Fruit fly (Drosophila melanogaster) whole organism, embryonic: ENCODE measurements around the gene CG17982.
A peak's percentile ranks its signal among the peaks of the same experiment; 100 is the strongest.

ENCODE experiments used
- Adf1 ChIP-seq: fragments of 200-800 bp; sonication (Bioruptor generic); IDR thresholded peaks from 2 replicates; pipeline ENCODE4 v1.3.6; 2022; ENCODE audit warnings: missing biosample characterization, missing genetic modification characterization
- Antp ChIP-seq: fragments of 200-800 bp; sonication (Bioruptor generic); optimal IDR thresholded peaks from 3 replicates; lab custom pipeline; 2016; ENCODE audit warnings: missing biosample characterization, missing genetic modification characterization
- Atf-2 ChIP-seq: fragments of 200-800 bp; sonication (Bioruptor generic); optimal IDR thresholded peaks from 2 replicates; lab custom pipeline; 2016; ENCODE audit warnings: missing biosample characterization, missing genetic modification characterization
- CG10209 ChIP-seq: fragments of 200-800 bp; sonication (Bioruptor generic); optimal IDR thresholded peaks from 3 replicates; lab custom pipeline; 2017; ENCODE audit warnings: missing biosample characterization, mild to moderate bottlenecking, missing genetic modification characterization, missing genetic modification reagents
- CG12769 ChIP-seq: fragments of 200-800 bp; sonication (Bioruptor generic); optimal IDR thresholded peaks from 2 replicates; lab custom pipeline; 2019; ENCODE audit warnings: missing biosample characterization, mild to moderate bottlenecking, missing genetic modification characterization, moderate library complexity
- CG15514 ChIP-seq: fragments of 200-800 bp; sonication (Bioruptor generic); optimal IDR thresholded peaks from 3 replicates; lab custom pipeline; 2017; ENCODE audit warnings: missing biosample characterization, missing genetic modification characterization, mild to moderate bottlenecking, moderate library complexity, missing genetic modification reagents
- CG16815 ChIP-seq: fragments of 200-800 bp; sonication (Bioruptor generic); optimal IDR thresholded peaks from 3 replicates; lab custom pipeline; 2017; ENCODE audit warnings: missing biosample characterization, mild to moderate bottlenecking, missing genetic modification characterization
- CG17359 ChIP-seq: fragments of 200-800 bp; sonication (Bioruptor generic); optimal IDR thresholded peaks from 3 replicates; lab custom pipeline; 2018; ENCODE audit warnings: missing biosample characterization, mild to moderate bottlenecking, missing genetic modification characterization, moderate library complexity
- CG17802 ChIP-seq: fragments of 200-800 bp; sonication (Bioruptor generic); optimal IDR thresholded peaks from 2 replicates; lab custom pipeline; 2018; ENCODE audit warnings: missing biosample characterization, mild to moderate bottlenecking, missing genetic modification characterization, moderate library complexity
- CG2678 ChIP-seq: fragments of 200-800 bp; sonication (Bioruptor generic); optimal IDR thresholded peaks from 3 replicates; lab custom pipeline; 2019; ENCODE audit warnings: missing biosample characterization, mild to moderate bottlenecking, missing genetic modification characterization, moderate library complexity
- CG33213 ChIP-seq: fragments of 200-800 bp; sonication (Bioruptor generic); optimal IDR thresholded peaks from 3 replicates; lab custom pipeline; 2016; ENCODE audit warnings: missing biosample characterization, missing genetic modification characterization
- CG34376 ChIP-seq: fragments of 200-800 bp; sonication (Bioruptor generic); optimal IDR thresholded peaks from 2 replicates; lab custom pipeline; 2018; ENCODE audit warnings: missing biosample characterization, mild to moderate bottlenecking, missing genetic modification characterization
- CG6654 ChIP-seq: fragments of 200-800 bp; sonication (Bioruptor generic); optimal IDR thresholded peaks from 2 replicates; lab custom pipeline; 2017; ENCODE audit warnings: missing biosample characterization, mild to moderate bottlenecking, missing genetic modification characterization
- Drgx ChIP-seq: fragments of 200-800 bp; sonication (Bioruptor generic); IDR thresholded peaks from 2 replicates; pipeline ENCODE4 v1.3.6; 2022; ENCODE audit warnings: missing biosample characterization, missing genetic modification characterization
- Hmr ChIP-seq: fragments of 200-800 bp; sonication (Bioruptor generic); optimal IDR thresholded peaks from 3 replicates; lab custom pipeline; 2017; ENCODE audit warnings: mild to moderate bottlenecking, missing biosample characterization, missing genetic modification reagents, missing genetic modification characterization
- Myb ChIP-seq: fragments of 200-800 bp; sonication (Bioruptor generic); optimal IDR thresholded peaks from 2 replicates; lab custom pipeline; 2016; ENCODE audit warnings: missing biosample characterization, missing genetic modification characterization
- Vsx1 ChIP-seq: fragments of 200-800 bp; sonication (Bioruptor generic); optimal IDR thresholded peaks from 2 replicates; lab custom pipeline; 2017; ENCODE audit warnings: missing biosample characterization, mild to moderate bottlenecking, missing genetic modification characterization, missing genetic modification reagents
- exex ChIP-seq: fragments of 200-800 bp; sonication (Bioruptor generic); optimal IDR thresholded peaks from 4 replicates; lab custom pipeline; 2018; ENCODE audit warnings: missing biosample characterization, mild to moderate bottlenecking, missing genetic modification characterization, moderate library complexity
- fd102C ChIP-seq: fragments of 200-800 bp; sonication (Bioruptor generic); optimal IDR thresholded peaks from 2 replicates; lab custom pipeline; 2018; ENCODE audit warnings: missing biosample characterization, mild to moderate bottlenecking, missing genetic modification characterization, moderate library complexity
- gro ChIP-seq: fragments of 200-800 bp; sonication (Bioruptor generic); optimal IDR thresholded peaks from 2 replicates; lab custom pipeline; 2016; ENCODE audit warnings: missing biosample characterization, missing genetic modification characterization
- ind ChIP-seq: fragments of 200-800 bp; sonication (Bioruptor generic); optimal IDR thresholded peaks from 3 replicates; lab custom pipeline; 2016; ENCODE audit warnings: missing biosample characterization, missing genetic modification characterization
- kah ChIP-seq: fragments of 200-800 bp; sonication (Bioruptor generic); optimal IDR thresholded peaks from 2 replicates; lab custom pipeline; 2018; ENCODE audit warnings: missing biosample characterization, mild to moderate bottlenecking, missing genetic modification characterization
- lilli ChIP-seq: fragments of 200-800 bp; sonication (Bioruptor generic); optimal IDR thresholded peaks from 3 replicates; lab custom pipeline; 2016; ENCODE audit warnings: missing biosample characterization, missing genetic modification characterization
- lola ChIP-seq, 3 experiments: fragments of >200 bp in 2 of 3; fragments of 200-800 bp in 1 of 3; sonication (Bioruptor generic) in 1 of 3; optimal IDR thresholded peaks; 2 replicates each; lab custom pipeline; 2017 to 2019; ENCODE audit warnings: missing biosample characterization in 3 of 3, missing genetic modification characterization in 3 of 3, mild to moderate bottlenecking in 1 of 3, moderate library complexity in 1 of 3
- oc ChIP-seq: fragments of 200-800 bp; sonication (Bioruptor generic); optimal IDR thresholded peaks from 2 replicates; lab custom pipeline; 2018; ENCODE audit warnings: missing biosample characterization, mild to moderate bottlenecking, missing genetic modification characterization, moderate library complexity
- pfk ChIP-seq: fragments of 200-800 bp; sonication (Bioruptor generic); optimal IDR thresholded peaks from 2 replicates; lab custom pipeline; 2018; ENCODE audit warnings: missing biosample characterization, mild to moderate bottlenecking, missing genetic modification characterization, moderate library complexity
- prd ChIP-seq, 3 experiments: fragments of >200 bp in 2 of 3; fragments of 200-800 bp in 1 of 3; sonication (Bioruptor generic) in 1 of 3; optimal IDR thresholded peaks in 2 of 3; IDR thresholded peaks in 1 of 3; 2 replicates in 2 of 3; 3 replicates in 1 of 3; pipeline versions ENCODE4 v1.3.6 to Lab custom; 2017 to 2022; ENCODE audit warnings: missing biosample characterization in 1 of 3, missing genetic modification characterization in 1 of 3
- sc ChIP-seq, 3 experiments: fragments of >200 bp in 2 of 3; fragments of 200-800 bp in 1 of 3; sonication (Bioruptor generic) in 1 of 3; optimal IDR thresholded peaks; 2 replicates in 2 of 3; 3 replicates in 1 of 3; lab custom pipeline; 2017; ENCODE audit warnings: mild to moderate bottlenecking in 1 of 3, missing biosample characterization in 1 of 3, missing genetic modification characterization in 1 of 3, missing genetic modification reagents in 1 of 3
- scrt ChIP-seq: fragments of 200-800 bp; sonication (Bioruptor generic); optimal IDR thresholded peaks from 2 replicates; lab custom pipeline; 2018; ENCODE audit warnings: missing biosample characterization, mild to moderate bottlenecking, missing genetic modification characterization, moderate library complexity
- sd ChIP-seq: fragments of 200-800 bp; sonication (Bioruptor generic); optimal IDR thresholded peaks from 3 replicates; lab custom pipeline; 2018; ENCODE audit warnings: missing biosample characterization, mild to moderate bottlenecking, missing genetic modification characterization, moderate library complexity
- slbo ChIP-seq: fragments of 200-800 bp; sonication (Bioruptor generic); IDR thresholded peaks from 2 replicates; pipeline ENCODE4 v1.3.6; 2022; ENCODE audit warnings: missing biosample characterization, missing genetic modification characterization
- sug ChIP-seq: fragments of 200-800 bp; optimal IDR thresholded peaks from 2 replicates; lab custom pipeline; 2019; ENCODE audit warnings: missing biosample characterization, mild to moderate bottlenecking, missing genetic modification characterization, moderate library complexity
- unc-4 ChIP-seq: fragments of 200-800 bp; sonication (Bioruptor generic); IDR thresholded peaks from 2 replicates; pipeline ENCODE4 v1.3.6; 2022; ENCODE audit warnings: missing biosample characterization, missing genetic modification characterization; ENCODE audit not compliant: partially characterized antibody
- vvl ChIP-seq: fragments of 200-800 bp; sonication (Bioruptor generic); IDR thresholded peaks from 2 replicates; pipeline ENCODE4 v1.3.6; 2022; ENCODE audit warnings: missing biosample characterization, missing genetic modification characterization
- zfh2 ChIP-seq: fragments of 200-800 bp; sonication (Bioruptor generic); optimal IDR thresholded peaks from 2 replicates; lab custom pipeline; 2016; ENCODE audit warnings: missing biosample characterization, missing genetic modification characterization

The CG17982 gene

DNA sequence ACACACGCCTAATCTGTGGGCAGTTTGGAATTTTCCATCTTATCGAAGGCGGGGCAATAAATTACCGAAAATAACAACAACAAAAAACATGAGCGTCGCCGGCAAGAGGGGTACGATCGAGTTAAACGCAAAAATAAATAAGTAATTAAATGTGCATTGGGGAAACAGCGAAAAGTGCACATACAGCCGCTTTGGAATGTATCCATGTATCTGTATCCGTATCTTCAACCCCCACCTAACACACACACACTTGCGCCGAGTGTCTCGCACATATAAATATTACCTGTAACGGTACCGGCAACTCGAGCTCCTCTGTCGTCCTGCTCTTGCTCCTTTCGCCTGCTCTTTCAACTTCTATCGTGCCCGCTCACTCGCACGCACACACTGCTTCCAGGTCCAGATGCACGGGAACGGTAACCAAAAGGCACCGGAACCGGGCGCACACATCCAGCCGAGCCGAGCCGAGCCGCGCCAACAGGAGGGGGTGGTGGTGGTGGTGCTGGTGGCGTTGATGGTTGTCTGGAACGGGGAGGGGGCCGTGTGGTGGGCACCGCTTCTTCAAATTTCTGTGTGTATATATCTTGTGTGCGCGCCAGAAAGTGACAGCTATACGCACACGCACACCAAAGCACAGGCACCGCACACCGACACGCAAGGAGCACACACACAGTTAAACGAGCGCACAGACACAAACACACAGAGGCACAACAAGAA, 2.1 kb downstream of the CG17982 start (continued):
- TF ChIP-seq CG12769 (tag; lab: Kevin White, UChicago) (peak; percentile 96), fd102C (GFP tag; lab: Kevin White, UChicago) (no peak), scrt (GFP tag; lab: Kevin White, UChicago) (peak; percentile 40), zfh2 (GFP tag; lab: Kevin White, UChicago) (peak; percentile 24), Hmr (GFP tag; lab: Kevin White, UChicago) (peak; percentile 29), slbo (GFP tag; lab: Robert Waterston, UW) (peak; percentile 41; the same call in 1 of the 2 replicates), Drgx (peak; percentile 42; the same call in 1 of the 2 replicates), Adf1 (peak; percentile 64), kah (GFP tag; lab: Kevin White, UChicago) (peak; percentile 9), Myb (GFP tag; lab: Kevin White, UChicago) (peak; percentile 22), sd (peak; percentile 87), CG10209 (GFP tag; lab: Kevin White, UChicago) (peak; percentile 22), CG2678 (tag; lab: Kevin White, UChicago) (peak; percentile 39), lilli (GFP tag; lab: Kevin White, UChicago) (peak; percentile 67), sug (tag; lab: Kevin White, UChicago) (peak; percentile 10), ind (peak; percentile 10), pfk (GFP tag; lab: Kevin White, UChicago) (peak; percentile 13), gro (GFP tag; lab: Kevin White, UChicago) (no peak), CG33213 (GFP tag; lab: Kevin White, UChicago) (no peak), unc-4 (GFP tag; lab: Robert Waterston, UW) (0 out of 2 replicates have a peak, but pooled peaks have one; percentile 8), CG34376 (GFP tag; lab: Kevin White, UChicago) (peak; percentile 36), sc (optimal IDR thresholded peaks at IDR 0.05; lab: Kevin White, UChicago) (no peak), sc (GFP tag; optimal IDR thresholded peaks at IDR 0.05; lab: Kevin White, UChicago) (no peak), CG17359 (tag; lab: Kevin White, UChicago) (no peak), lola (GFP tag; optimal IDR thresholded peaks at IDR 0.05; lab: Kevin White, UChicago) (no peak), Atf-2 (GFP tag; lab: Kevin White, UChicago) (peak; percentile 5), prd (optimal IDR thresholded peaks at IDR 0.05; lab: Kevin White, UChicago) (no peak), prd (GFP tag; IDR thresholded peaks at IDR 0.05; lab: Robert Waterston, UW) (peak; percentile 44; the same call in 1 of the 3 replicates), Antp (peak; percentile 28), oc (tag; lab: Kevin White, UChicago) (no peak), CG15514 (GFP tag; lab: Kevin White, UChicago) (peak; percentile 19)

DNA sequence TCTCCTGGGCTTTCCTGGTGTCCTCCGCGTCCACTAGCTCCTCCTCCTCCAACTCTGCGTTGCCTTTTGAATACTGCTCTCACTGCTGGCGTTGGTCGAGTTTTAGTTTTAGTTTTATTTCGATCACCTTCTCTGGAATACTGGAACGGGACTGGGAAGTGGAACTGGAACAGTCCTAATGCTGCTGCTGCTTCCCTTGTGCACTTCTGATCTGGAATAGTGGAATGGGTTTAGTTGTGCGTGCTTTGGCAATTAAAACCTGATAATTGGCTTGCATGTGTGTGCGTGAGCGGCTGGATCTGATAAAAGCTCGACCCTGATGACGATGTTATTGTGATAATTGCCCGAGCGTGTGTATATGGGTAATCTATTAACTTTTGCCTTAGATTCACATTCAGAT, 2.9 kb downstream of the CG17982 start:
- no peak for TF ChIP-seq CG6654
- peak; percentile 92 for TF ChIP-seq pfk (GFP tag; lab: Kevin White, UChicago)
- TF ChIP-seq CG17802 (tag; lab: Kevin White, UChicago) = peak; percentile 28
- TF ChIP-seq vvl = no peak
- TF ChIP-seq sug (tag; lab: Kevin White, UChicago) = peak; percentile 2
- TF ChIP-seq Drgx = no peak
- TF ChIP-seq Vsx1 (GFP tag; lab: Kevin White, UChicago) = peak; percentile 42
- peak; percentile 73 for TF ChIP-seq exex (tag; lab: Kevin White, UChicago)
- TF ChIP-seq CG16815 (GFP tag; lab: Kevin White, UChicago) = no peak
